Worm (Caenorhabditis elegans) whole organism, late embryonic: Measurements from ENCODE around the gene B0035.22.

Source experiments
- C08G9.2 ChIP-seq: sonication (generic microtip); optimal IDR thresholded peaks from 2 replicates; lab custom pipeline; 2016; ENCODE audit warnings: mild to moderate bottlenecking, missing genetic modification characterization, moderate library complexity, missing compliant biosample characterization
- F13H6.1 ChIP-seq: sonication (generic microtip); optimal IDR thresholded peaks from 2 replicates; lab custom pipeline; 2016; ENCODE audit warnings: missing genetic modification characterization, missing compliant biosample characterization
- K02D7.2 ChIP-seq: sonication (generic microtip); optimal IDR thresholded peaks from 2 replicates; lab custom pipeline; 2017; ENCODE audit warnings: mild to moderate bottlenecking, missing genetic modification characterization, missing compliant biosample characterization
- K09A11.1 ChIP-seq: sonication (generic microtip); optimal IDR thresholded peaks from 2 replicates; lab custom pipeline; 2017; ENCODE audit warnings: antibody characterized with exemption, mild to moderate bottlenecking, missing genetic modification characterization, missing compliant biosample characterization; ENCODE audit not compliant: insufficient read depth
- T23F11.4 ChIP-seq: fragments of 200-800 bp; sonication (Bioruptor generic); optimal IDR thresholded peaks from 2 replicates; lab custom pipeline; 2018; ENCODE audit warnings: mild to moderate bottlenecking, missing genetic modification characterization, missing compliant biosample characterization
- ceh-18 ChIP-seq: sonication (generic microtip); optimal IDR thresholded peaks from 2 replicates; lab custom pipeline; 2016; ENCODE audit warnings: missing genetic modification characterization, missing compliant biosample characterization
- ceh-2 ChIP-seq: sonication (generic microtip); optimal IDR thresholded peaks from 2 replicates; lab custom pipeline; 2016; ENCODE audit warnings: missing genotype, missing genetic modification characterization, missing compliant biosample characterization
- ceh-30 ChIP-seq: fragments of 150-350 bp; optimal IDR thresholded peaks from 2 replicates; lab custom pipeline; 2014; ENCODE audit warnings: missing biosample characterization, missing genetic modification characterization
- ceh-31 ChIP-seq: sonication (generic microtip); optimal IDR thresholded peaks from 2 replicates; lab custom pipeline; 2016; ENCODE audit warnings: missing genetic modification characterization, missing compliant biosample characterization
- ceh-34 ChIP-seq: sonication (generic microtip); optimal IDR thresholded peaks from 2 replicates; lab custom pipeline; 2016; ENCODE audit warnings: mild to moderate bottlenecking, missing genetic modification characterization, missing compliant biosample characterization
- ceh-45 ChIP-seq: fragments of 200-800 bp; sonication (Bioruptor generic); IDR thresholded peaks from 2 replicates; pipeline ENCODE4 v1.3.6; 2022; ENCODE audit warnings: missing genetic modification reagents, missing genetic modification characterization, missing compliant biosample characterization
- ceh-6 ChIP-seq: fragments of 200-800 bp; sonication (Bioruptor generic); optimal IDR thresholded peaks from 2 replicates; lab custom pipeline; 2018; ENCODE audit warnings: mild to moderate bottlenecking, missing genetic modification characterization, missing compliant biosample characterization
- ceh-9 ChIP-seq: sonication (generic microtip); optimal IDR thresholded peaks from 2 replicates; lab custom pipeline; 2016; ENCODE audit warnings: mild to moderate bottlenecking, missing genetic modification characterization, inconsistent platforms, missing compliant biosample characterization
- dmd-4 ChIP-seq: sonication (generic microtip); optimal IDR thresholded peaks from 2 replicates; lab custom pipeline; 2016; ENCODE audit warnings: borderline replicate concordance, missing genetic modification characterization, missing compliant biosample characterization
- dve-1 ChIP-seq: sonication (generic microtip); optimal IDR thresholded peaks from 2 replicates; lab custom pipeline; 2017; ENCODE audit warnings: antibody characterized with exemption, mild to moderate bottlenecking, missing genetic modification characterization, missing compliant biosample characterization
- elt-2 ChIP-seq: sonication (generic microtip); optimal IDR thresholded peaks from 2 replicates; lab custom pipeline; 2016; ENCODE audit warnings: missing genetic modification reagents, missing genetic modification characterization, missing compliant biosample characterization
- ets-4 ChIP-seq: sonication (generic microtip); optimal IDR thresholded peaks from 2 replicates; lab custom pipeline; 2016; ENCODE audit warnings: missing genetic modification characterization, missing compliant biosample characterization
- eyg-1 ChIP-seq: sonication (generic microtip); optimal IDR thresholded peaks from 2 replicates; lab custom pipeline; 2016; ENCODE audit warnings: missing genotype, missing genetic modification characterization, missing compliant biosample characterization
- fax-1 ChIP-seq: sonication (generic microtip); optimal IDR thresholded peaks from 2 replicates; lab custom pipeline; 2016; ENCODE audit warnings: missing genotype, missing genetic modification characterization, missing compliant biosample characterization
- fkh-6 ChIP-seq: sonication (generic microtip); optimal IDR thresholded peaks from 2 replicates; lab custom pipeline; 2016; ENCODE audit warnings: missing genetic modification characterization, missing compliant biosample characterization
- hlh-13 ChIP-seq: fragments of 200-800 bp; sonication (Bioruptor generic); optimal IDR thresholded peaks from 2 replicates; lab custom pipeline; 2018; ENCODE audit warnings: mild to moderate bottlenecking, missing genetic modification characterization, missing compliant biosample characterization
- hlh-8 ChIP-seq: sonication (generic microtip); optimal IDR thresholded peaks from 2 replicates; lab custom pipeline; 2016; ENCODE audit warnings: missing genotype, missing genetic modification characterization, missing compliant biosample characterization
- lim-6 ChIP-seq: sonication (generic microtip); optimal IDR thresholded peaks from 2 replicates; lab custom pipeline; 2016; ENCODE audit warnings: missing genetic modification characterization, missing compliant biosample characterization
- madf-2 ChIP-seq: sonication (generic microtip); optimal IDR thresholded peaks from 2 replicates; lab custom pipeline; 2017; ENCODE audit warnings: missing genetic modification characterization, missing compliant biosample characterization
- nhr-11 ChIP-seq: fragments of 150-350 bp; optimal IDR thresholded peaks from 2 replicates; lab custom pipeline; 2014; ENCODE audit warnings: missing biosample characterization, missing genetic modification characterization
- odd-2 ChIP-seq: sonication (generic microtip); optimal IDR thresholded peaks from 2 replicates; lab custom pipeline; 2017; ENCODE audit warnings: antibody characterized with exemption, mild to moderate bottlenecking, missing genetic modification characterization, missing compliant biosample characterization
- pag-3 ChIP-seq: sonication (generic microtip); optimal IDR thresholded peaks from 2 replicates; lab custom pipeline; 2016; ENCODE audit warnings: missing compliant biosample characterization, missing genetic modification characterization, borderline replicate concordance
- pat-9 ChIP-seq: fragments of 200-800 bp; sonication (Bioruptor generic); optimal IDR thresholded peaks from 2 replicates; lab custom pipeline; 2018; ENCODE audit warnings: mild to moderate bottlenecking, missing genetic modification characterization, moderate library complexity, missing compliant biosample characterization
- pax-1 ChIP-seq: fragments of 150-350 bp; optimal IDR thresholded peaks from 2 replicates; lab custom pipeline; 2014; ENCODE audit warnings: missing biosample characterization, missing genetic modification characterization
- ref-2 ChIP-seq: sonication (generic microtip); optimal IDR thresholded peaks from 2 replicates; lab custom pipeline; 2016; ENCODE audit warnings: missing genetic modification characterization, missing compliant biosample characterization
- rnt-1 ChIP-seq: sonication (generic microtip); optimal IDR thresholded peaks from 2 replicates; lab custom pipeline; 2016; ENCODE audit warnings: missing genetic modification characterization, missing compliant biosample characterization
- sox-2 ChIP-seq: fragments of 200-800 bp; sonication (Bioruptor generic); IDR thresholded peaks from 2 replicates; pipeline ENCODE4 v1.3.6; 2022; ENCODE audit warnings: missing genetic modification reagents, missing genetic modification characterization, missing compliant biosample characterization
- tbx-2 ChIP-seq: sonication (generic microtip); optimal IDR thresholded peaks from 2 replicates; lab custom pipeline; 2016; ENCODE audit warnings: missing genetic modification characterization, missing compliant biosample characterization
- tbx-7 ChIP-seq: sonication (generic microtip); optimal IDR thresholded peaks from 2 replicates; lab custom pipeline; 2016; ENCODE audit warnings: missing genotype, missing genetic modification characterization, missing compliant biosample characterization
- ttx-3 ChIP-seq: sonication (generic microtip); optimal IDR thresholded peaks from 2 replicates; lab custom pipeline; 2016; ENCODE audit warnings: missing genetic modification reagents, missing genetic modification characterization, missing compliant biosample characterization
- unc-3 ChIP-seq, 2 experiments: fragments of 200-800 bp in 1 of 2; sonication (Bioruptor generic) in 1 of 2; sonication (generic microtip) in 1 of 2; conservative IDR thresholded peaks in 1 of 2; optimal IDR thresholded peaks in 1 of 2; 2 replicates each; pipeline versions ENCODE4 v1.3.6 to Lab custom; 2016 to 2022; ENCODE audit warnings: missing compliant biosample characterization in 2 of 2, missing genetic modification characterization in 2 of 2, missing genetic modification reagents in 1 of 2
- unc-42 ChIP-seq: sonication (generic microtip); optimal IDR thresholded peaks from 2 replicates; lab custom pipeline; 2016; ENCODE audit warnings: missing genotype, missing genetic modification characterization, missing compliant biosample characterization
- unc-55 ChIP-seq: sonication (generic microtip); optimal IDR thresholded peaks from 2 replicates; lab custom pipeline; 2017; ENCODE audit warnings: missing biosample characterization, missing genetic modification reagents, missing genetic modification characterization
- unc-86 ChIP-seq: sonication (generic microtip); optimal IDR thresholded peaks from 2 replicates; lab custom pipeline; 2016; ENCODE audit warnings: missing genetic modification characterization, missing compliant biosample characterization
- zip-5 ChIP-seq: sonication (generic microtip); optimal IDR thresholded peaks from 2 replicates; lab custom pipeline; 2016; ENCODE audit warnings: missing genetic modification characterization, missing compliant biosample characterization

B0035.22 gene

ce11 chrIV:11314885-11315284, at the start of gene B0035.22, which contains the start of the genes B0035.3 and pfd-4:
Gene B0035.22, plus strand, starts transcription at chrIV:11315153.
Gene B0035.3, minus strand, starts transcription at chrIV:11314998.
Gene pfd-4, plus strand, starts transcription at chrIV:11315207.
- TF ChIP-seq unc-42 (tag; lab: Kevin White, UChicago) (peak; percentile 61), unc-3 (GFP tag; conservative IDR thresholded peaks at IDR 0.05; lab: Robert Waterston, UW) (no peak), unc-3 (tag; optimal IDR thresholded peaks at IDR 0.05; lab: Kevin White, UChicago) (no peak), tbx-2 (peak; percentile 84), eyg-1 (tag; lab: Kevin White, UChicago) (no peak), unc-55 (GFP tag; lab: Kevin White, UChicago) (no peak), ceh-6 (no peak), odd-2 (tag; lab: Kevin White, UChicago) (no peak), ceh-9 (tag; lab: Kevin White, UChicago) (no peak), zip-5 (peak; percentile 61), lim-6 (tag; lab: Kevin White, UChicago) (peak; percentile 23), fax-1 (tag; lab: Kevin White, UChicago) (no peak), ceh-18 (no peak), pax-1 (tag; lab: Kevin White, UChicago) (no peak), hlh-8 (tag; lab: Kevin White, UChicago) (peak; percentile 47), madf-2 (tag; lab: Kevin White, UChicago) (no peak), ttx-3 (tag; lab: Kevin White, UChicago) (no peak), nhr-11 (tag; lab: Kevin White, UChicago) (no peak), C08G9.2 (tag; lab: Kevin White, UChicago) (peak; percentile 87), hlh-13 (GFP tag; lab: Kevin White, UChicago) (no peak), ceh-2 (tag; lab: Kevin White, UChicago) (peak; percentile 79), ceh-34 (tag; lab: Kevin White, UChicago) (no peak), F13H6.1 (tag; lab: Kevin White, UChicago) (no peak), elt-2 (tag; lab: Kevin White, UChicago) (peak; percentile 57), rnt-1 (tag; lab: Kevin White, UChicago) (peak; percentile 53), tbx-7 (tag; lab: Kevin White, UChicago) (peak; percentile 79), unc-86 (no peak), dve-1 (tag; lab: Kevin White, UChicago) (no peak), ceh-31 (tag; lab: Kevin White, UChicago) (peak; percentile 88), fkh-6 (tag; lab: Kevin White, UChicago) (peak; percentile 34), K09A11.1 (no peak), ets-4 (tag; lab: Kevin White, UChicago) (peak; percentile 84), ref-2 (tag; lab: Kevin White, UChicago) (peak; percentile 80), K02D7.2 (tag; lab: Kevin White, UChicago) (no peak)

ce11 chrIV:11266090-11266489, 48.9 kb upstream of the B0035.22 start, which contains the start of gene col-127:
Gene col-127, minus strand, starts transcription at chrIV:11266190.
- TF ChIP-seq pat-9 (no peak), sox-2 (no peak), rnt-1 (tag; lab: Kevin White, UChicago) (no peak), ceh-45 (GFP tag; lab: Robert Waterston, UW) (no peak), T23F11.4 (no peak), dmd-4 (tag; lab: Kevin White, UChicago) (no peak)

- TF ChIP-seq ceh-30 (tag; lab: Kevin White, UChicago) (no peak), pag-3 (tag; lab: Kevin White, UChicago) (no peak), ceh-45 (GFP tag; lab: Robert Waterston, UW) (no peak), unc-42 (tag; lab: Kevin White, UChicago) (no peak), K09A11.1 (no peak), ceh-18 (no peak), ceh-6 (no peak), hlh-13 (GFP tag; lab: Kevin White, UChicago) (no peak)
These were observed 45.5 kb upstream of the B0035.22 start for ce11 chrIV:11269483-11269882.
